Worm (Caenorhabditis elegans) whole organism, L3 larva: Measurements from ENCODE around the gene nmgp-1.

Source experiments
- aly-2 ChIP-seq: fragments of 150-350 bp; optimal IDR thresholded peaks from 2 replicates; lab custom pipeline; 2014; ENCODE audit warnings: missing biosample characterization, missing genetic modification characterization
- nhr-23 ChIP-seq: fragments of 150-350 bp; optimal IDR thresholded peaks from 2 replicates; lab custom pipeline; 2014; ENCODE audit warnings: missing biosample characterization, missing genetic modification reagents, missing genetic modification characterization
- pha-4 ChIP-seq: fragments of 150-350 bp; optimal IDR thresholded peaks from 2 replicates; lab custom pipeline; 2014; ENCODE audit warnings: missing biosample characterization, missing genetic modification reagents, missing genetic modification characterization

- no peak for TF ChIP-seq pha-4
- TF ChIP-seq nhr-23 (tag; lab: Kevin White, UChicago): no peak
- TF ChIP-seq aly-2: no peak
These were observed 33.6 kb downstream of the nmgp-1 start, which contains the start of gene mps-1 for ce11 chrII:6294261-6294660.
